Worm (Caenorhabditis elegans) whole organism, L2 larva: ENCODE data around the gene R74.8.

Experiments
- C34F6.9 ChIP-seq: fragments of 150-350 bp; optimal IDR thresholded peaks from 2 replicates; lab custom pipeline; 2014; ENCODE audit warnings: missing biosample characterization, missing genetic modification characterization
- F13H6.1 ChIP-seq: sonication (generic microtip); optimal IDR thresholded peaks from 2 replicates; lab custom pipeline; 2016; ENCODE audit warnings: missing genetic modification characterization, missing compliant biosample characterization
- R02D3.7 ChIP-seq: fragments of 150-350 bp; optimal IDR thresholded peaks from 2 replicates; lab custom pipeline; 2014; ENCODE audit warnings: missing biosample characterization, missing genetic modification characterization
- ZK546.5 ChIP-seq: sonication (generic microtip); optimal IDR thresholded peaks from 2 replicates; lab custom pipeline; 2017; ENCODE audit warnings: missing biosample characterization, missing genetic modification characterization
- alr-1 ChIP-seq: fragments of 150-350 bp; optimal IDR thresholded peaks from 2 replicates; lab custom pipeline; 2014; ENCODE audit warnings: missing biosample characterization, missing genetic modification characterization
- aly-2 ChIP-seq: fragments of 150-350 bp; optimal IDR thresholded peaks from 2 replicates; lab custom pipeline; 2014; ENCODE audit warnings: missing biosample characterization, missing genetic modification characterization
- blmp-1 ChIP-seq: sonication (generic microtip); optimal IDR thresholded peaks from 2 replicates; lab custom pipeline; 2017; ENCODE audit warnings: missing genetic modification characterization, mild to moderate bottlenecking, missing compliant biosample characterization, antibody characterized with exemption, moderate library complexity; ENCODE audit not compliant: insufficient read depth
- crh-2 ChIP-seq: sonication (generic microtip); optimal IDR thresholded peaks from 2 replicates; lab custom pipeline; 2017; ENCODE audit warnings: missing biosample characterization, missing genetic modification characterization
- dmd-4 ChIP-seq: sonication (generic microtip); optimal IDR thresholded peaks from 2 replicates; lab custom pipeline; 2017; ENCODE audit warnings: missing biosample characterization, missing genetic modification characterization
- egl-27 ChIP-seq: sonication (generic microtip); optimal IDR thresholded peaks from 3 replicates; lab custom pipeline; 2017; ENCODE audit warnings: missing biosample characterization, missing genetic modification reagents, missing genetic modification characterization
- elt-1 ChIP-seq: fragments of 150-350 bp; optimal IDR thresholded peaks from 2 replicates; lab custom pipeline; 2014; ENCODE audit warnings: missing biosample characterization, missing genetic modification characterization
- elt-3 ChIP-seq: sonication (generic microtip); optimal IDR thresholded peaks from 2 replicates; lab custom pipeline; 2017; ENCODE audit warnings: missing biosample characterization, missing genetic modification characterization
- gmeb-1 ChIP-seq: fragments of 150-350 bp; optimal IDR thresholded peaks from 2 replicates; lab custom pipeline; 2014; ENCODE audit warnings: missing biosample characterization, missing genetic modification characterization
- lin-11 ChIP-seq: fragments of 150-350 bp; sonication (generic microtip); optimal IDR thresholded peaks from 2 replicates; lab custom pipeline; 2014; ENCODE audit warnings: missing biosample characterization, missing genetic modification characterization, inconsistent platforms, mixed read lengths
- lin-39 ChIP-seq: fragments of 150-350 bp; optimal IDR thresholded peaks from 2 replicates; lab custom pipeline; 2014; ENCODE audit warnings: missing biosample characterization, missing genetic modification reagents, missing genetic modification characterization
- lsy-2 ChIP-seq, 2 experiments: fragments of 150-350 bp in 1 of 2; sonication (generic microtip) in 1 of 2; optimal IDR thresholded peaks; 2 replicates each; lab custom pipeline; 2014 to 2017; ENCODE audit warnings: missing biosample characterization in 2 of 2, missing genetic modification characterization in 2 of 2
- mab-5 ChIP-seq: fragments of 150-350 bp; optimal IDR thresholded peaks from 2 replicates; lab custom pipeline; 2014; ENCODE audit warnings: missing biosample characterization, missing genetic modification characterization
- nhr-10 ChIP-seq: sonication (generic microtip); optimal IDR thresholded peaks from 2 replicates; lab custom pipeline; 2017; ENCODE audit warnings: missing biosample characterization, missing genetic modification characterization
- nhr-11 ChIP-seq: fragments of 150-350 bp; optimal IDR thresholded peaks from 2 replicates; lab custom pipeline; 2014; ENCODE audit warnings: missing biosample characterization, missing genetic modification characterization
- nhr-129 ChIP-seq: fragments of 150-350 bp; optimal IDR thresholded peaks from 2 replicates; lab custom pipeline; 2014; ENCODE audit warnings: missing biosample characterization, missing genetic modification characterization
- nhr-21 ChIP-seq: fragments of 150-350 bp; optimal IDR thresholded peaks from 2 replicates; lab custom pipeline; 2014; ENCODE audit warnings: missing biosample characterization, missing genetic modification characterization
- nhr-23 ChIP-seq: fragments of 150-350 bp; optimal IDR thresholded peaks from 2 replicates; lab custom pipeline; 2014; ENCODE audit warnings: missing biosample characterization, missing genetic modification reagents, missing genetic modification characterization
- nhr-25 ChIP-seq: fragments of 150-350 bp; sonication (generic microtip); optimal IDR thresholded peaks from 3 replicates; lab custom pipeline; 2014; ENCODE audit warnings: missing biosample characterization, missing genetic modification characterization
- nhr-6 ChIP-seq: fragments of 150-350 bp; optimal IDR thresholded peaks from 2 replicates; lab custom pipeline; 2014; ENCODE audit warnings: missing biosample characterization, missing genetic modification characterization
- peb-1 ChIP-seq: fragments of 150-350 bp; optimal IDR thresholded peaks from 2 replicates; lab custom pipeline; 2014; ENCODE audit warnings: missing biosample characterization, missing genetic modification characterization
- skn-1 ChIP-seq: sonication (generic microtip); optimal IDR thresholded peaks from 2 replicates; lab custom pipeline; 2017; ENCODE audit warnings: missing biosample characterization, missing genetic modification characterization
- sma-9 ChIP-seq, 2 experiments: fragments of 150-350 bp in 1 of 2; sonication (generic microtip) in 1 of 2; optimal IDR thresholded peaks; 2 replicates each; lab custom pipeline; 2014 to 2016; ENCODE audit warnings: missing genetic modification characterization in 2 of 2, mild to moderate bottlenecking in 1 of 2, missing biosample characterization in 1 of 2, missing compliant biosample characterization in 1 of 2, missing genetic modification reagents in 1 of 2, moderate library complexity in 1 of 2
- snpc-4 ChIP-seq: fragments of 150-350 bp; optimal IDR thresholded peaks from 2 replicates; lab custom pipeline; 2014; ENCODE audit warnings: missing biosample characterization, missing genetic modification characterization
- unc-39 ChIP-seq: fragments of 150-350 bp; optimal IDR thresholded peaks from 2 replicates; lab custom pipeline; 2014; ENCODE audit warnings: missing biosample characterization, missing genetic modification characterization
- unc-55 ChIP-seq: fragments of 150-350 bp; sonication (generic microtip); optimal IDR thresholded peaks from 3 replicates; lab custom pipeline; 2014; ENCODE audit warnings: missing biosample characterization, missing genetic modification reagents, missing genetic modification characterization
- unc-62 ChIP-seq: fragments of 150-350 bp; optimal IDR thresholded peaks from 2 replicates; lab custom pipeline; 2014; ENCODE audit warnings: missing biosample characterization, missing genetic modification reagents, missing genetic modification characterization
- zag-1 ChIP-seq: fragments of 150-350 bp; optimal IDR thresholded peaks from 2 replicates; lab custom pipeline; 2014; ENCODE audit warnings: missing biosample characterization, missing genetic modification characterization
- ztf-11 ChIP-seq: sonication (generic microtip); optimal IDR thresholded peaks from 2 replicates; lab custom pipeline; 2017; ENCODE audit warnings: missing biosample characterization, missing genetic modification characterization

Gene R74.8

DNA sequence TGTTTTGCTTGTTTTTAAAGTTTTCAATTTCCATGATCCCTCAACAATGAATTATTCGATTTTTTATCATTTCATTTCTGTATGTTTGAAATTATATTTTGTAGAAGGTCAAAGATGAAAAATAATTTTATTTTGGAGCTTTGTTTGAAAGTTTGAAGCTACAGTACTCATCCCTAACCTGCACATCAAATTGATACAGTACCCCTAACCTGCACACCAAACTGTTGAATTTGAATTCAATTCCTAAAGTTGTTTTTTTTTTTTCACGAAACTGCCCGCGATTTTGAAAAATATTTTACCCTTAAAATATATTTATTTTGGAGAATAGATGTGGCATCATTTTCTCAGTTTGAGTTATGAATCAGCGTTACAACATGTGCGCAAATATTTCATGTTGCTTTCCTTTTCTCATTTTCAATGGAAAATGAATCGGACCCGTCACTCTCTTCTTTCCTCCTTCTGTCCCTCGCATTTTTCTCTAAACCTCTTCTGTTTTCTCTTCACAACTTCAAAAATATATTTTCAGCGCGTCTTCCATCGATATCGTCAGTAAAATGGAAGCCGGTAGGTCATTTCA lies at the start of gene R74.8:
TSS of gene R74.8 (plus strand) at position 527 of the 577 bp plus-strand sequence.
- TF ChIP-seq blmp-1 (tag; lab: Kevin White, UChicago) = peak; percentile 24
- peak; percentile 37 for TF ChIP-seq unc-55 (GFP tag; lab: Kevin White, UChicago)
- TF ChIP-seq lsy-2 (tag; optimal IDR thresholded peaks at IDR 0.05; lab: Kevin White, UChicago) = peak in 1 of 2 experiments; percentile 15
- TF ChIP-seq R02D3.7 = no peak
- TF ChIP-seq, all 48 proteins: peak for 3

DNA sequence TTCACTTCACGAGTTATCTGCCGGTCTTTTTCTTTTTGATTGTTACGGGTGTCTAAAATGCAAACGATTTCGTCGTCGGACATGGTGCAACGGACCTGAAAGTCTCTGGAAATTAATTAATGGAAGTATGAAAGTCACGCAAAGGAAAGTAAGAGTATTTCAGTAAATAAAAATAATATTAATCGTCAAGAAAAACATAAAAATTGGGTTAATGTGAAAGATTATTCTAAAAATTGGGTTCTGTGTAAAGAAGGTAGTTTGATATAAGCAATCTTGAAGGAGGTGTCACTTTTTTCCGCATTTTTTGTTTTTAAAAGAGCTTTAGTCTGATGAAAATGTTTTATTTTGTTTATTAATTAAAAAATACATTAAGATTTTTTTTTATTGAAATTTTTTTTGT lies 48.8 kb upstream of the R74.8 start, which contains the start of gene C16C10.9:
TSS of gene C16C10.9 (minus strand) at position 101 of the 400 bp plus-strand sequence.
- TF ChIP-seq peb-1 (tag; lab: Kevin White, UChicago) (no peak), unc-62 (GFP tag; lab: Kevin White, UChicago) (no peak), R02D3.7 (no peak), C34F6.9 (tag; lab: Kevin White, UChicago) (no peak), aly-2 (tag; lab: Kevin White, UChicago) (no peak), elt-1 (tag; lab: Kevin White, UChicago) (no peak), snpc-4 (tag; lab: Kevin White, UChicago) (no peak), dmd-4 (tag; lab: Kevin White, UChicago) (no peak)

DNA sequence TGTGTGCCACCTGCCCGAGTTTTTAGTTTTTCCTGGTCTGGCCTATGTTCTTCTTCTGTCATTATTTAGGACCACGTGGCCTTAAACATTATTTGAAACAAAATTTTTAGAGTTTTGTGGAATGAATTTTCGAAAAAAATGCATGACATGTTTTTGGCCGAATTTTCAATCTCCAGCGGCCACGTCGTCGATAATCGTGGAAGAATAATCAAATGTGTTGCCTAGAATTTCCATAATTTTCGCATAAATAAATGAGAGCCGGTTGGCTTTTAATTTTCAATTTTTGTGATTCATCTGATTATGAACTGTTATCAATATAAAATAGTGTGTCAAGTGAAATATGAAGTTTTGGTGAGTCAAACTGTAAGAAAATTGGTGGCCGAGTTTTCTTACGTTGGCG lies 45.1 kb upstream of the R74.8 start, which contains the start of gene C01G12.16:
TSS of gene C01G12.16 (plus strand) at position 301 of the 400 bp plus-strand sequence.
- TF ChIP-seq nhr-21 (tag; lab: Kevin White, UChicago) (no peak), snpc-4 (tag; lab: Kevin White, UChicago) (no peak), F13H6.1 (tag; lab: Kevin White, UChicago) (no peak), nhr-25 (no peak), unc-39 (tag; lab: Kevin White, UChicago) (no peak), dmd-4 (tag; lab: Kevin White, UChicago) (no peak), sma-9 (GFP tag; optimal IDR thresholded peaks at IDR 0.05; lab: Kevin White, UChicago) (no peak), sma-9 (tag; optimal IDR thresholded peaks at IDR 0.05; lab: Kevin White, UChicago) (no peak), mab-5 (no peak), nhr-10 (tag; lab: Kevin White, UChicago) (no peak), elt-3 (tag; lab: Kevin White, UChicago) (no peak), nhr-23 (tag; lab: Kevin White, UChicago) (no peak), lin-11 (no peak), zag-1 (tag; lab: Kevin White, UChicago) (no peak), aly-2 (tag; lab: Kevin White, UChicago) (no peak), R02D3.7 (no peak), unc-55 (GFP tag; lab: Kevin White, UChicago) (no peak), unc-62 (GFP tag; lab: Kevin White, UChicago) (no peak)
- TF ChIP-seq, all 48 proteins: peak for 0

DNA sequence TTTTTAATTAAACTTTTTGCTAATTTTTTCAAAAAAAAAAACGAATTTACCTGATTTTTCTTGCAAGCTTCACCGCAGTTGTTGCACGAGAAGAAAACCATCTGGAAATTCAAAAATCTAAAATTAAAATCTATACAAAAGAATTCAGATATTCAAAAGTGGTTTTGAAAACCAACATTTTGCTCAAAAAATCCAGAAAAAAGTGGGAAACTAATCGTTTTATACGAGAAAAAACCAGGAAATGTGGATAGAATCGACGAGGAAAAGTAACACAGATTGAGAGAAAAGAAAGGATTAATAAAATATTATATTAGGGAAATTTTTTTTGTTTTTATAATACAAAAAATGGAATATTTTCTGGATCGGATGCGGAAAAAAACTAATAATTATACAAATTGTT lies 42.0 kb upstream of the R74.8 start, which contains the start of gene C16C10.8:
TSS of gene C16C10.8 (minus strand) at position 101 of the 400 bp plus-strand sequence.
- no peak for TF ChIP-seq F13H6.1 (tag; lab: Kevin White, UChicago)
- no peak for TF ChIP-seq nhr-6
- TF ChIP-seq elt-3 (tag; lab: Kevin White, UChicago) = no peak
- no peak for TF ChIP-seq egl-27
- TF ChIP-seq ztf-11 (tag; lab: Kevin White, UChicago) = no peak
- no peak for TF ChIP-seq gmeb-1 (tag; lab: Kevin White, UChicago)
- TF ChIP-seq nhr-11 (tag; lab: Kevin White, UChicago) = no peak
- TF ChIP-seq lin-39 (tag; lab: Kevin White, UChicago) = no peak
- TF ChIP-seq aly-2 (tag; lab: Kevin White, UChicago) = no peak

DNA sequence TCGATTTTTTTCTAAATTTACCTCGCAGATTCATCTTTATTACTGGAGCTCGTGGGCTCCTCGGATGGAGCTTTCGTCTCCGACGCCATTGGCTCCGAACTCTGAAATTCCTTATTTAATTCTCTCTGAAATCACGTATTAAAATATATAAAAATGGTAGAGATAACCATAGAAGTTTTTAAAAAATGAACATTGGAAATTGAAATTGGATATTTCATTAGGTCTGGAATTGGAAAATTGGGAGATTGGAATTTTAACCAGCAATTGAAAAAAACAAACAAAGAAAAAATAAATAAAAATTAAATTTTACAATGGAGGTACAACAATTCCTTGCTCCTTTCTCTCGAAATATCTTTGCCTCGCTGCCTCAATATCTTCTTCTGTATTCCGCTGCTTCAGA lies 39.3 kb upstream of the R74.8 start, which contains the start of gene rnf-5:
TSS of gene rnf-5 (minus strand) at position 101 of the 400 bp plus-strand sequence.
- TF ChIP-seq alr-1 (tag; lab: Kevin White, UChicago) = no peak
- no peak for TF ChIP-seq egl-27
- TF ChIP-seq nhr-23 (tag; lab: Kevin White, UChicago) = no peak
- TF ChIP-seq sma-9 (GFP tag; optimal IDR thresholded peaks at IDR 0.05; lab: Kevin White, UChicago) = no peak
- no peak for TF ChIP-seq sma-9 (tag; optimal IDR thresholded peaks at IDR 0.05; lab: Kevin White, UChicago)
- TF ChIP-seq crh-2 = no peak
- no peak for TF ChIP-seq nhr-6
- no peak for TF ChIP-seq elt-3 (tag; lab: Kevin White, UChicago)
- no peak for TF ChIP-seq snpc-4 (tag; lab: Kevin White, UChicago)
- TF ChIP-seq nhr-11 (tag; lab: Kevin White, UChicago) = no peak
- TF ChIP-seq nhr-129 = no peak
- no peak for TF ChIP-seq skn-1 (tag; lab: Kevin White, UChicago)
- no peak for TF ChIP-seq ZK546.5 (tag; lab: Kevin White, UChicago)
